Worm (Caenorhabditis elegans) whole organism, mixed stage, embryonic: ENCODE results near the gene gpa-6.

Source experiments
- M03D4.4 ChIP-seq: sonication (generic microtip); optimal IDR thresholded peaks from 2 replicates; lab custom pipeline; 2017; ENCODE audit warnings: mild to moderate bottlenecking, missing genetic modification characterization, missing compliant biosample characterization
- bed-3 ChIP-seq: fragments of 200-800 bp; sonication (Bioruptor generic); optimal IDR thresholded peaks from 3 replicates; lab custom pipeline; 2018; ENCODE audit warnings: mild to moderate bottlenecking, missing genetic modification characterization, moderate library complexity, missing compliant biosample characterization
- blmp-1 ChIP-seq: fragments of 150-350 bp; optimal IDR thresholded peaks from 2 replicates; lab custom pipeline; 2014; ENCODE audit warnings: missing biosample characterization, missing genetic modification characterization
- ceh-39 ChIP-seq: fragments of 150-350 bp; optimal IDR thresholded peaks from 2 replicates; lab custom pipeline; 2014; ENCODE audit warnings: missing biosample characterization, missing genetic modification characterization
- ceh-43 ChIP-seq: fragments of 200-800 bp; sonication (Bioruptor generic); optimal IDR thresholded peaks from 2 replicates; lab custom pipeline; 2018; ENCODE audit warnings: mild to moderate bottlenecking, missing genetic modification characterization, moderate library complexity, missing compliant biosample characterization
- ces-1 ChIP-seq: fragments of 150-350 bp; optimal IDR thresholded peaks from 2 replicates; lab custom pipeline; 2014; ENCODE audit warnings: missing biosample characterization, missing genetic modification reagents, missing genetic modification characterization
- cnd-1 ChIP-seq: fragments of 200-800 bp; sonication (Bioruptor generic); optimal IDR thresholded peaks from 2 replicates; lab custom pipeline; 2018; ENCODE audit warnings: mild to moderate bottlenecking, missing genetic modification characterization, missing compliant biosample characterization
- drap-1 ChIP-seq: fragments of 200-800 bp; sonication (Bioruptor generic); optimal IDR thresholded peaks from 3 replicates; lab custom pipeline; 2018; ENCODE audit warnings: mild to moderate bottlenecking, missing genetic modification characterization, missing compliant biosample characterization
- elt-3 ChIP-seq: fragments of 150-350 bp; optimal IDR thresholded peaks from 2 replicates; lab custom pipeline; 2014; ENCODE audit warnings: missing biosample characterization, missing genetic modification characterization
- ham-2 ChIP-seq: fragments of 200-800 bp; sonication (Bioruptor generic); optimal IDR thresholded peaks from 2 replicates; lab custom pipeline; 2018; ENCODE audit warnings: mild to moderate bottlenecking, missing genetic modification characterization, missing compliant biosample characterization
- hlh-1 ChIP-seq: fragments of 150-350 bp; optimal IDR thresholded peaks from 2 replicates; lab custom pipeline; 2014; ENCODE audit warnings: missing biosample characterization, missing genetic modification reagents, missing genetic modification characterization
- lin-13 ChIP-seq: fragments of 150-350 bp; optimal IDR thresholded peaks from 2 replicates; lab custom pipeline; 2014; ENCODE audit warnings: missing biosample characterization, missing genetic modification characterization
- lin-32 ChIP-seq: fragments of 200-800 bp; sonication (Bioruptor generic); optimal IDR thresholded peaks from 2 replicates; lab custom pipeline; 2018; ENCODE audit warnings: mild to moderate bottlenecking, missing genetic modification characterization, missing compliant biosample characterization
- lsy-2 ChIP-seq: fragments of 150-350 bp; optimal IDR thresholded peaks from 2 replicates; lab custom pipeline; 2014; ENCODE audit warnings: missing biosample characterization, missing genetic modification characterization
- mls-2 ChIP-seq: sonication (generic microtip); optimal IDR thresholded peaks from 2 replicates; lab custom pipeline; 2016; ENCODE audit warnings: mild to moderate bottlenecking, missing genetic modification characterization, moderate library complexity, missing compliant biosample characterization
- nhr-237 ChIP-seq: fragments of 150-350 bp; optimal IDR thresholded peaks from 2 replicates; lab custom pipeline; 2014; ENCODE audit warnings: missing biosample characterization, missing genetic modification characterization
- pha-4 ChIP-seq: fragments of 150-350 bp; optimal IDR thresholded peaks from 2 replicates; lab custom pipeline; 2018; ENCODE audit warnings: missing biosample characterization, missing genetic modification reagents, missing genetic modification characterization
- snpc-4 ChIP-seq: fragments of 150-350 bp; optimal IDR thresholded peaks from 2 replicates; lab custom pipeline; 2014; ENCODE audit warnings: missing biosample characterization, missing genetic modification characterization
- sptf-1 ChIP-seq: sonication (generic microtip); optimal IDR thresholded peaks from 2 replicates; lab custom pipeline; 2017; ENCODE audit warnings: mild to moderate bottlenecking, missing genetic modification characterization, moderate library complexity, missing compliant biosample characterization
- tbx-8 ChIP-seq: fragments of 200-800 bp; sonication (Bioruptor generic); optimal IDR thresholded peaks from 2 replicates; lab custom pipeline; 2018; ENCODE audit warnings: mild to moderate bottlenecking, missing genetic modification characterization, moderate library complexity, missing compliant biosample characterization
- unc-120 ChIP-seq: sonication (generic microtip); optimal IDR thresholded peaks from 2 replicates; lab custom pipeline; 2017; ENCODE audit warnings: missing genetic modification characterization, missing compliant biosample characterization; ENCODE audit not compliant: poor library complexity, severe bottlenecking
- unc-39 ChIP-seq: fragments of 150-350 bp; optimal IDR thresholded peaks from 2 replicates; lab custom pipeline; 2014; ENCODE audit warnings: missing biosample characterization, missing genetic modification characterization
- unc-62 ChIP-seq: fragments of 150-350 bp; optimal IDR thresholded peaks from 2 replicates; lab custom pipeline; 2014; ENCODE audit warnings: missing biosample characterization, missing genetic modification reagents, missing genetic modification characterization
- zip-8 ChIP-seq: fragments of 150-350 bp; optimal IDR thresholded peaks from 2 replicates; lab custom pipeline; 2014; ENCODE audit warnings: missing biosample characterization, missing genetic modification characterization
- ztf-11 ChIP-seq: fragments of 150-350 bp; optimal IDR thresholded peaks from 2 replicates; lab custom pipeline; 2014; ENCODE audit warnings: missing biosample characterization, missing genetic modification characterization

gpa-6 gene

ce11 chrX:13170804-13171203 is 20.2 kb upstream of the gpa-6 start:
- TF ChIP-seq ces-1 (GFP tag; lab: Kevin White, UChicago) (peak; percentile 93), unc-39 (no peak)

- TF ChIP-seq zip-8 (tag; lab: Kevin White, UChicago) (no peak), unc-62 (GFP tag; lab: Kevin White, UChicago) (no peak), lsy-2 (tag; lab: Kevin White, UChicago) (no peak), unc-120 (tag; lab: Kevin White, UChicago) (no peak), drap-1 (GFP tag; lab: Kevin White, UChicago) (no peak), cnd-1 (no peak)
Observed at ce11 chrX:13171206-13171605, 19.8 kb upstream of the gpa-6 start.

- TF ChIP-seq hlh-1 = peak; percentile 58
- no peak for TF ChIP-seq drap-1 (GFP tag; lab: Kevin White, UChicago)
Observed at ce11 chrX:13174437-13174836, 16.6 kb upstream of the gpa-6 start.

ce11 chrX:13178347-13178746 is 12.7 kb upstream of the gpa-6 start, which contains the start of gene nlp-3:
TSS of gene nlp-3 (minus strand) at chrX:13178447.
- TF ChIP-seq ceh-39 = no peak
- TF ChIP-seq elt-3 (tag; lab: Kevin White, UChicago) = no peak
- no peak for TF ChIP-seq lin-13
- TF ChIP-seq cnd-1 = no peak
- no peak for TF ChIP-seq snpc-4 (tag; lab: Kevin White, UChicago)
- TF ChIP-seq ham-2 (GFP tag; lab: Kevin White, UChicago) = no peak
- no peak for TF ChIP-seq pha-4 (tag; lab: Kevin White, UChicago)
- TF ChIP-seq, all 35 proteins: peak for 0

- no peak for TF ChIP-seq blmp-1 (tag; lab: Kevin White, UChicago)
- TF ChIP-seq nhr-237 = no peak
- TF ChIP-seq cnd-1 = no peak
- no peak for TF ChIP-seq hlh-1
Observed at ce11 chrX:13182012-13182411, 9.0 kb upstream of the gpa-6 start.

- TF ChIP-seq unc-62 (GFP tag; lab: Kevin White, UChicago) (no peak), ceh-43 (GFP tag; lab: Kevin White, UChicago) (no peak), unc-120 (tag; lab: Kevin White, UChicago) (no peak), unc-39 (no peak), ham-2 (GFP tag; lab: Kevin White, UChicago) (no peak), nhr-237 (no peak), cnd-1 (no peak), tbx-8 (GFP tag; lab: Kevin White, UChicago) (no peak), lin-32 (GFP tag; lab: Kevin White, UChicago) (no peak), hlh-1 (no peak), ztf-11 (no peak), mls-2 (tag; lab: Kevin White, UChicago) (no peak), snpc-4 (tag; lab: Kevin White, UChicago) (no peak), pha-4 (tag; lab: Kevin White, UChicago) (no peak), sptf-1 (tag; lab: Kevin White, UChicago) (no peak), elt-3 (tag; lab: Kevin White, UChicago) (no peak)
Observed at ce11 chrX:13189861-13190260, 1.2 kb upstream of the gpa-6 start, which contains the start of gene cwp-5. TSS of gene cwp-5 (minus strand) at chrX:13189961.

ce11 chrX:13198134-13198533 is 7.1 kb downstream of the gpa-6 start:
- TF ChIP-seq ces-1 (GFP tag; lab: Kevin White, UChicago) = peak; percentile 79
- TF ChIP-seq elt-3 (tag; lab: Kevin White, UChicago) = no peak

- TF ChIP-seq blmp-1 (tag; lab: Kevin White, UChicago) (no peak), ztf-11 (no peak), M03D4.4 (tag; lab: Kevin White, UChicago) (no peak), bed-3 (no peak), unc-62 (GFP tag; lab: Kevin White, UChicago) (no peak), ces-1 (GFP tag; lab: Kevin White, UChicago) (no peak), snpc-4 (tag; lab: Kevin White, UChicago) (no peak)
Observed at ce11 chrX:13200312-13200711, 9.3 kb downstream of the gpa-6 start.
